Worm (Caenorhabditis elegans) whole organism, young adult: Measurements from ENCODE around the gene his-62.
A peak's percentile ranks its signal among the peaks of the same experiment; 100 is the strongest.

ENCODE experiments used
- B0019.2 ChIP-seq: fragments of 200-800 bp; sonication (Bioruptor generic); conservative IDR thresholded peaks from 2 replicates; pipeline ENCODE4 v1.3.6; 2022; ENCODE audit warnings: missing genetic modification reagents, missing genetic modification characterization, missing compliant biosample characterization
- B0336.3 ChIP-seq: fragments of 200-800 bp; sonication (Bioruptor generic); IDR thresholded peaks from 2 replicates; pipeline ENCODE4 v1.3.6; 2022; ENCODE audit warnings: missing genetic modification characterization, missing compliant biosample characterization
- D2030.7 ChIP-seq: fragments of 200-800 bp; sonication (Bioruptor generic); IDR thresholded peaks from 2 replicates; pipeline ENCODE4 v1.3.6; 2022; ENCODE audit warnings: missing genetic modification reagents, missing genetic modification characterization, missing compliant biosample characterization
- F39B2.1 ChIP-seq: fragments of 200-800 bp; sonication (Bioruptor generic); IDR thresholded peaks from 2 replicates; pipeline ENCODE4 v1.3.6; 2022; ENCODE audit warnings: missing genetic modification reagents, missing genetic modification characterization, missing compliant biosample characterization
- Y53G8AR.9 ChIP-seq: fragments of 200-800 bp; sonication (Bioruptor generic); conservative IDR thresholded peaks from 2 replicates; pipeline ENCODE4 v1.3.6; 2022; ENCODE audit warnings: missing genetic modification reagents, missing genetic modification characterization, missing compliant biosample characterization
- Y79H2A.3 ChIP-seq: fragments of 200-800 bp; sonication (Bioruptor generic); conservative IDR thresholded peaks from 2 replicates; pipeline ENCODE4 v1.3.6; 2022; ENCODE audit warnings: missing genetic modification reagents, missing genetic modification characterization, missing compliant biosample characterization
- Y95B8A.8 ChIP-seq: fragments of 200-800 bp; sonication (Bioruptor generic); IDR thresholded peaks from 2 replicates; pipeline ENCODE4 v1.3.6; 2022; ENCODE audit warnings: missing genetic modification reagents, missing genetic modification characterization, missing compliant biosample characterization
- ZK185.1 ChIP-seq: sonication (generic microtip); optimal IDR thresholded peaks from 2 replicates; lab custom pipeline; 2016; ENCODE audit warnings: mild to moderate bottlenecking, missing genetic modification characterization, missing compliant biosample characterization; ENCODE audit not compliant: poor library complexity, severe bottlenecking
- atf-7 ChIP-seq: sonication (generic microtip); optimal IDR thresholded peaks from 2 replicates; lab custom pipeline; 2017; ENCODE audit warnings: mild to moderate bottlenecking, missing genetic modification characterization, missing compliant biosample characterization
- cebp-1 ChIP-seq, 2 experiments: fragments of 200-800 bp in 1 of 2; sonication (Bioruptor generic) in 1 of 2; sonication (generic microtip) in 1 of 2; IDR thresholded peaks in 1 of 2; optimal IDR thresholded peaks in 1 of 2; 2 replicates each; pipeline versions ENCODE4 v1.3.6 to Lab custom; 2017 to 2022; ENCODE audit warnings: missing compliant biosample characterization in 2 of 2, missing genetic modification characterization in 2 of 2, mild to moderate bottlenecking in 1 of 2, missing genetic modification reagents in 1 of 2, moderate library complexity in 1 of 2
- ceh-100 ChIP-seq: fragments of 200-800 bp; sonication (Bioruptor generic); IDR thresholded peaks from 2 replicates; pipeline ENCODE4 v1.3.6; 2022; ENCODE audit warnings: missing genetic modification reagents, missing genetic modification characterization, missing compliant biosample characterization
- ceh-40 ChIP-seq: fragments of 200-800 bp; sonication (Bioruptor generic); IDR thresholded peaks from 2 replicates; pipeline ENCODE4 v1.3.6; 2022; ENCODE audit warnings: missing genetic modification characterization, missing compliant biosample characterization
- ceh-58 ChIP-seq: fragments of 200-800 bp; sonication (Bioruptor generic); IDR thresholded peaks from 2 replicates; pipeline ENCODE4 v1.3.6; 2022; ENCODE audit warnings: missing genetic modification characterization, missing compliant biosample characterization
- chd-7 ChIP-seq: sonication (generic microtip); optimal IDR thresholded peaks from 2 replicates; lab custom pipeline; 2016; ENCODE audit warnings: mild to moderate bottlenecking, missing genetic modification characterization, moderate library complexity, missing compliant biosample characterization
- dox-1 ChIP-seq: fragments of 200-800 bp; sonication (Bioruptor generic); IDR thresholded peaks from 2 replicates; pipeline ENCODE4 v1.3.6; 2022; ENCODE audit warnings: missing genetic modification reagents, missing genetic modification characterization, missing compliant biosample characterization
- egl-18 ChIP-seq: fragments of 200-800 bp; sonication (Bioruptor generic); IDR thresholded peaks from 2 replicates; pipeline ENCODE4 v1.3.6; 2022; ENCODE audit warnings: missing genetic modification reagents, missing genetic modification characterization, missing compliant biosample characterization
- egl-44 ChIP-seq: fragments of 200-800 bp; sonication (Bioruptor generic); IDR thresholded peaks from 2 replicates; pipeline ENCODE4 v1.3.6; 2022; ENCODE audit warnings: missing genetic modification reagents, missing genetic modification characterization, missing compliant biosample characterization
- egrh-3 ChIP-seq: fragments of 200-800 bp; sonication (Bioruptor generic); IDR thresholded peaks from 2 replicates; pipeline ENCODE4 v1.3.6; 2022; ENCODE audit warnings: missing genetic modification reagents, missing genetic modification characterization, missing compliant biosample characterization
- ekl-4 ChIP-seq: fragments of 200-800 bp; sonication (Bioruptor generic); IDR thresholded peaks from 2 replicates; pipeline ENCODE4 v1.3.6; 2022; ENCODE audit warnings: missing genetic modification reagents, missing genetic modification characterization, missing compliant biosample characterization
- him-1 ChIP-seq: sonication (generic microtip); optimal IDR thresholded peaks from 2 replicates; lab custom pipeline; 2016; ENCODE audit warnings: missing genotype, missing genetic modification reagents, missing genetic modification characterization, missing compliant biosample characterization
- hsf-1 ChIP-seq: fragments of 200-800 bp; sonication (Bioruptor generic); IDR thresholded peaks from 2 replicates; pipeline ENCODE4 v1.3.6; 2022; ENCODE audit warnings: missing genetic modification reagents, missing genetic modification characterization, missing compliant biosample characterization
- let-607 ChIP-seq, 2 experiments: fragments of 200-800 bp in 1 of 2; sonication (Bioruptor generic) in 1 of 2; sonication (generic microtip) in 1 of 2; optimal IDR thresholded peaks; 2 replicates each; lab custom pipeline; 2016 to 2018; ENCODE audit warnings: mild to moderate bottlenecking in 2 of 2, missing compliant biosample characterization in 2 of 2, missing genetic modification characterization in 2 of 2, moderate library complexity in 2 of 2, missing genotype in 1 of 2
- lin-26 ChIP-seq: fragments of 200-800 bp; sonication (Bioruptor generic); IDR thresholded peaks from 2 replicates; pipeline ENCODE4 v1.3.6; 2022; ENCODE audit warnings: missing genetic modification reagents, missing genetic modification characterization, missing compliant biosample characterization
- lin-35 ChIP-seq, 3 experiments: fragments of 150-350 bp in 2 of 3; sonication (generic microtip) in 1 of 3; optimal IDR thresholded peaks; 2 replicates each; lab custom pipeline; 2014 to 2018; ENCODE audit warnings: missing biosample characterization in 3 of 3, missing genetic modification characterization in 3 of 3, missing genetic modification reagents in 3 of 3
- madf-10 ChIP-seq: sonication (generic microtip); optimal IDR thresholded peaks from 2 replicates; lab custom pipeline; 2016; ENCODE audit warnings: mild to moderate bottlenecking, missing genetic modification characterization, missing compliant biosample characterization
- madf-3 ChIP-seq: fragments of 200-800 bp; sonication (Bioruptor generic); IDR thresholded peaks from 2 replicates; pipeline ENCODE4 v1.3.6; 2022; ENCODE audit warnings: missing genetic modification reagents, missing genetic modification characterization, missing compliant biosample characterization
- madf-6 ChIP-seq: fragments of 200-800 bp; sonication (Bioruptor generic); IDR thresholded peaks from 2 replicates; pipeline ENCODE4 v1.3.6; 2022; ENCODE audit warnings: missing genetic modification reagents, missing genetic modification characterization, missing compliant biosample characterization
- nfya-1 ChIP-seq: sonication (generic microtip); optimal IDR thresholded peaks from 2 replicates; lab custom pipeline; 2017; ENCODE audit warnings: antibody characterized with exemption, missing compliant biosample characterization, missing genetic modification characterization, borderline replicate concordance; ENCODE audit not compliant: insufficient read depth
- nfyb-1 ChIP-seq: fragments of 200-800 bp; sonication (Bioruptor generic); IDR thresholded peaks from 2 replicates; pipeline ENCODE4 v1.3.6; 2022; ENCODE audit warnings: missing genetic modification reagents, missing genetic modification characterization, missing compliant biosample characterization
- nhr-80 ChIP-seq: sonication (generic microtip); optimal IDR thresholded peaks from 2 replicates; lab custom pipeline; 2016; ENCODE audit warnings: missing genetic modification characterization, missing compliant biosample characterization
- pbrm-1 ChIP-seq: fragments of 200-800 bp; sonication (Bioruptor generic); IDR thresholded peaks from 2 replicates; pipeline ENCODE4 v1.3.6; 2022; ENCODE audit warnings: missing genetic modification reagents, missing genetic modification characterization, missing compliant biosample characterization
- rcor-1 ChIP-seq: fragments of 200-800 bp; sonication (Bioruptor generic); IDR thresholded peaks from 2 replicates; pipeline ENCODE4 v1.3.6; 2022; ENCODE audit warnings: missing genetic modification reagents, missing genetic modification characterization, missing compliant biosample characterization
- sptf-2 ChIP-seq: fragments of 200-800 bp; sonication (Bioruptor generic); optimal IDR thresholded peaks from 2 replicates; lab custom pipeline; 2018; ENCODE audit warnings: mild to moderate bottlenecking, missing genetic modification characterization, missing compliant biosample characterization

his-62 gene

DNA sequence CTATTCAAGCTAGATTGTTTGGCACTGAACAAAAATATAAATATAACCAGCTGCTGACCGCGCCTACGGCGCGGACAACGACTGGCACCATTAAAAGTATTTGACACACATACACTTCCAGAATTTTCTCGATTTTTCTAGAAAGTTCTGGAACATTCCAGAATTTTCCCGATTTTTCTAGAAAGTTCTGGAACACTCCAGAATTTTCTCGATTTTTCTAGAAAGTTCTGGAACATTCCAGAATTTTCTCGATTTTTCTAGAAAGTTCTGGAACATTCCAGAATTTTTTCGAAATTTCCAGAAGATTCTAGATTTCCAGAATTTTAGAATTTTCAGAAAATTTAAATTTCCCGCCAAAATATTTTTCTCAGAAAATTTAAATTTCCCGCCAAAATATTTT lies 45.4 kb upstream of the his-62 start:
- 0 out of 2 replicates have a peak, but pooled peaks have one; percentile 38 for TF ChIP-seq Y79H2A.3 (GFP tag; lab: Robert Waterston, UW)
- peak; percentile 64 for TF ChIP-seq ekl-4 (GFP tag; lab: Robert Waterston, UW)
- TF ChIP-seq dox-1 (GFP tag; lab: Robert Waterston, UW), result peak; percentile 90
- 0 out of 2 replicates have a peak, but pooled peaks have one; percentile 62 for TF ChIP-seq ceh-58 (GFP tag; lab: Robert Waterston, UW)
- TF ChIP-seq ceh-40 (GFP tag; lab: Robert Waterston, UW), result peak; percentile 86; the same call in 1 of the 2 replicates
- TF ChIP-seq F39B2.1 (GFP tag; lab: Robert Waterston, UW), result 0 out of 2 replicates have a peak, but pooled peaks have one; percentile 17
- TF ChIP-seq rcor-1 (GFP tag; lab: Robert Waterston, UW), result peak; percentile 58
- TF ChIP-seq Y95B8A.8 (GFP tag; lab: Robert Waterston, UW), result 0 out of 2 replicates have a peak, but pooled peaks have one; percentile 58
- TF ChIP-seq B0019.2 (GFP tag; lab: Robert Waterston, UW), result peak; percentile 20; the same call in 1 of the 2 replicates
- TF ChIP-seq egrh-3 (GFP tag; lab: Robert Waterston, UW), result peak; percentile 38; the same call in 1 of the 2 replicates
- TF ChIP-seq D2030.7 (GFP tag; lab: Robert Waterston, UW), result peak; percentile 38; the same call in 1 of the 2 replicates
- TF ChIP-seq pbrm-1, result peak; percentile 93
- peak; percentile 71; the same call in 1 of the 2 replicates for TF ChIP-seq egl-18 (GFP tag; lab: Robert Waterston, UW)
- peak; percentile 61 for TF ChIP-seq ceh-100 (GFP tag; lab: Robert Waterston, UW)
- TF ChIP-seq lin-26 (GFP tag; lab: Robert Waterston, UW), result 0 out of 2 replicates have a peak, but pooled peaks have one; percentile 30
- peak; percentile 99 for TF ChIP-seq hsf-1
- peak; percentile 69; the same call in 1 of the 2 replicates for TF ChIP-seq madf-6
- TF ChIP-seq Y53G8AR.9, result peak; percentile 71; the same call in 1 of the 2 replicates
- peak; percentile 90 for TF ChIP-seq madf-3

DNA sequence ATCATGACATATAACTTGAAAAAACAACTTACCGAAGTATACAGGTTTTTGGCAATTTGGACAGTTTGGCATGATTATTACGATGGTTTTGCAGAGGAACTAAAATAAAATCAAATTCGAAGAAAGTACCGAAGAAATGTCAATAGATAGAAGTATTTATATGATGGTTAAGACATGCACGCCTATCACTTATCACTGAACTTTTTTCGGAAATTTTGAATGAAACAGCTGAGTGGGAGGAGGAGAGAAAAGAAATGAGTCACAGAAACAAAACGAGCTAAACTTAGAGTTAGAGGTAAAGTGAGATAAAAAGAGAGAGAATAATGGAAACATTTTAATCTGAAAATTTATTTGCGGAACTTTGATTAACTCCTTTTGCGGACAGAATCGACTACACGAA lies 41.1 kb upstream of the his-62 start, which contains the start of gene valv-1:
Gene valv-1, minus strand, starts transcription at position 101 of the 400 bp plus-strand sequence.
- TF ChIP-seq nhr-80 (tag; lab: Kevin White, UChicago) (peak; percentile 31), ZK185.1 (tag; lab: Kevin White, UChicago) (no peak), nfya-1 (tag; lab: Kevin White, UChicago) (no peak)

ce11 chrIV:7445995-7446394 lies 40.4 kb upstream of the his-62 start, which contains the start of gene B0496.1:
Gene B0496.1, plus strand, starts transcription at chrIV:7446295.
- no peak for TF ChIP-seq sptf-2 (GFP tag; lab: Kevin White, UChicago)
- TF ChIP-seq him-1 (tag; lab: Kevin White, UChicago), result no peak
- TF ChIP-seq lin-26 (GFP tag; lab: Robert Waterston, UW), result no peak
- no peak for TF ChIP-seq egl-44 (GFP tag; lab: Robert Waterston, UW)
- no peak for TF ChIP-seq B0336.3 (GFP tag; lab: Robert Waterston, UW)
- no peak for TF ChIP-seq lin-35 (GFP tag; optimal IDR thresholded peaks at IDR 0.05; lab: Kevin White, UChicago)
- no peak for TF ChIP-seq nfyb-1 (GFP tag; lab: Robert Waterston, UW)
- TF ChIP-seq madf-10 (tag; lab: Kevin White, UChicago), result no peak
- TF ChIP-seq atf-7 (tag; lab: Kevin White, UChicago), result no peak
- TF ChIP-seq let-607 (tag; optimal IDR thresholded peaks at IDR 0.05; lab: Kevin White, UChicago), result no peak
- TF ChIP-seq cebp-1 (GFP tag; IDR thresholded peaks at IDR 0.05; lab: Robert Waterston, UW), result no peak
- no peak for TF ChIP-seq cebp-1 (tag; optimal IDR thresholded peaks at IDR 0.05; lab: Kevin White, UChicago)
- TF ChIP-seq chd-7, result no peak
